In genomic region chr3L:19845047-19845906, dm6 we compare ENCODE assay signal across 5 fruit fly cellular contexts.
TF ChIP-seq lines count a peak whose summit lies in the region.

Gene Papss, plus strand, starts transcription at chr3L:19845293.

- no peak for TF ChIP-seq CTCF in whole organism, embryonic (GFP tag; optimal IDR thresholded peaks at IDR 0.05; lab: Kevin White, UChicago)

TF ChIP-seq in whole organism, adult, 20 proteins besides CTCF, POLR2A, EP300 and RAD21:
- TF ChIP-seq CG14711 (tag; optimal IDR thresholded peaks at IDR 0.05; lab: Kevin White, UChicago) = peak; percentile 37
- TF ChIP-seq CG11617 (GFP tag; optimal IDR thresholded peaks at IDR 0.05; lab: Kevin White, UChicago) = peak; percentile 26
- no peak for TF ChIP-seq CG7045 (GFP tag; optimal IDR thresholded peaks at IDR 0.05; lab: Kevin White, UChicago)
- TF ChIP-seq bab1 (GFP tag; optimal IDR thresholded peaks at IDR 0.05; lab: Kevin White, UChicago) = peak; percentile 66
- TF ChIP-seq Mnt (GFP tag; optimal IDR thresholded peaks at IDR 0.05; lab: Kevin White, UChicago) = peak; percentile 53
- TF ChIP-seq cic (GFP tag; optimal IDR thresholded peaks at IDR 0.05; lab: Kevin White, UChicago) = no peak
- TF ChIP-seq CG7101 (tag; optimal IDR thresholded peaks at IDR 0.05; lab: Kevin White, UChicago) = peak; percentile 32
- peak; percentile 19 for TF ChIP-seq CG33017 (tag; optimal IDR thresholded peaks at IDR 0.05; lab: Kevin White, UChicago)
TF ChIP-seq in whole organism, adult: peak in this region for 6.

TF ChIP-seq in whole organism, embryonic, 481 proteins besides CTCF, POLR2A, EP300 and RAD21 (continues in another document):
- no peak for TF ChIP-seq shn (GFP tag; optimal IDR thresholded peaks at IDR 0.05; lab: Kevin White, UChicago)
- TF ChIP-seq hth (optimal IDR thresholded peaks at IDR 0.05; lab: Kevin White, UChicago) = no peak
- no peak for TF ChIP-seq CG17802 (tag; optimal IDR thresholded peaks at IDR 0.05; lab: Kevin White, UChicago)
- no peak for TF ChIP-seq unpg (GFP tag; optimal IDR thresholded peaks at IDR 0.05; lab: Kevin White, UChicago)
- peak; percentile 17; the same call in 1 of the 3 replicates for TF ChIP-seq dysf (GFP tag; IDR thresholded peaks at IDR 0.05; lab: Robert Waterston, UW)
- peak; percentile 53; the same call in 1 of the 3 replicates for TF ChIP-seq zfh1 (GFP tag; IDR thresholded peaks at IDR 0.05; lab: Robert Waterston, UW)
- peak; percentile 88 for TF ChIP-seq CG2199 (GFP tag; IDR thresholded peaks at IDR 0.05; lab: Robert Waterston, UW)
- TF ChIP-seq CG11696 (GFP tag; IDR thresholded peaks at IDR 0.05; lab: Robert Waterston, UW) = no peak
- TF ChIP-seq Elba2 (GFP tag; optimal IDR thresholded peaks at IDR 0.05; lab: Kevin White, UChicago) = no peak
- peak; percentile 41 for TF ChIP-seq nmo (GFP tag; optimal IDR thresholded peaks at IDR 0.05; lab: Kevin White, UChicago)
- TF ChIP-seq CG10959 (GFP tag; IDR thresholded peaks at IDR 0.05; lab: Robert Waterston, UW) = no peak
- TF ChIP-seq salm (tag; optimal IDR thresholded peaks at IDR 0.05; lab: Kevin White, UChicago) = no peak
- no peak for TF ChIP-seq otp (GFP tag; IDR thresholded peaks at IDR 0.05; lab: Robert Waterston, UW)
- peak; percentile 77 to 94 for TF ChIP-seq crp (GFP tag; optimal IDR thresholded peaks at IDR 0.05; lab: Kevin White, UChicago)
- TF ChIP-seq CG12236 (GFP tag; optimal IDR thresholded peaks at IDR 0.05; lab: Kevin White, UChicago) = no peak
- peak; percentile 66 for TF ChIP-seq chm (GFP tag; IDR thresholded peaks at IDR 0.05; lab: Robert Waterston, UW)
- peak; percentile 71; the same call in 2 of the 3 replicates for TF ChIP-seq CG7963 (GFP tag; IDR thresholded peaks at IDR 0.05; lab: Robert Waterston, UW; ENCODE audit: partially characterized antibody)
- TF ChIP-seq CG33213 (GFP tag; optimal IDR thresholded peaks at IDR 0.05; lab: Kevin White, UChicago) = peak; percentile 14
- TF ChIP-seq CG9797 (GFP tag; optimal IDR thresholded peaks at IDR 0.05; lab: Kevin White, UChicago) = no peak
- no peak for TF ChIP-seq CG10565 (GFP tag; optimal IDR thresholded peaks at IDR 0.05; lab: Kevin White, UChicago)
- TF ChIP-seq CG30020 (tag; optimal IDR thresholded peaks at IDR 0.05; lab: Kevin White, UChicago) = peak; percentile 53

TF ChIP-seq in whole organism, prepupa, 60 proteins besides CTCF, POLR2A, EP300 and RAD21:
- TF ChIP-seq CG31627 (GFP tag; optimal IDR thresholded peaks at IDR 0.05; lab: Kevin White, UChicago) (peak; percentile 3), lz (GFP tag; optimal IDR thresholded peaks at IDR 0.05; lab: Kevin White, UChicago) (peak; percentile 49), esn (GFP tag; optimal IDR thresholded peaks at IDR 0.05; lab: Kevin White, UChicago) (peak; percentile 66), Eip75B (GFP tag; optimal IDR thresholded peaks at IDR 0.05; lab: Kevin White, UChicago) (no peak), net (GFP tag; optimal IDR thresholded peaks at IDR 0.05; lab: Kevin White, UChicago) (no peak), CG6163 (GFP tag; IDR thresholded peaks at IDR 0.05; lab: Robert Waterston, UW) (peak; percentile 29; the same call in 1 of the 3 replicates), CG11762 (GFP tag; optimal IDR thresholded peaks at IDR 0.05; lab: Kevin White, UChicago; ENCODE audit: insufficient read depth) (no peak)

TF ChIP-seq in whole organism, pupa, 21 proteins besides CTCF, POLR2A, EP300 and RAD21:
- TF ChIP-seq CG13204 (GFP tag; optimal IDR thresholded peaks at IDR 0.05; lab: Kevin White, UChicago) (no peak), Ets98B (GFP tag; IDR thresholded peaks at IDR 0.05; lab: Robert Waterston, UW) (peak; percentile 36; the same call in 1 of the 2 replicates), CG4496 (GFP tag; IDR thresholded peaks at IDR 0.05; lab: Robert Waterston, UW) (peak; percentile 13; the same call in 1 of the 3 replicates)

TF ChIP-seq in whole organism, wandering third instar larva, 38 proteins besides CTCF, POLR2A, EP300 and RAD21:
- TF ChIP-seq ey (GFP tag; optimal IDR thresholded peaks at IDR 0.05; lab: Kevin White, UChicago) (peak; percentile 6), Myc (optimal IDR thresholded peaks at IDR 0.05; lab: Kevin White, UChicago) (no peak), Hr78 (GFP tag; optimal IDR thresholded peaks at IDR 0.05; lab: Kevin White, UChicago) (no peak), N (GFP tag; optimal IDR thresholded peaks at IDR 0.05; lab: Kevin White, UChicago) (no peak), psq (GFP tag; optimal IDR thresholded peaks at IDR 0.05; lab: Kevin White, UChicago) (peak; percentile 8), jim (GFP tag; optimal IDR thresholded peaks at IDR 0.05; lab: Kevin White, UChicago) (no peak), Hr83 (GFP tag; optimal IDR thresholded peaks at IDR 0.05; lab: Kevin White, UChicago; ENCODE audit: poor library complexity, severe bottlenecking) (peak; percentile 24)
